Fruit fly (Drosophila melanogaster) whole organism, pupa: ENCODE measurements around the gene CG4854.

Source experiments
- CG10348 ChIP-seq: fragments of 200-800 bp; sonication (Bioruptor generic); IDR thresholded peaks from 2 replicates; pipeline ENCODE4 v1.3.6; 2022; ENCODE audit warnings: missing biosample characterization, missing genetic modification characterization
- CG12605 ChIP-seq: fragments of 200-800 bp; sonication (Bioruptor generic); IDR thresholded peaks from 2 replicates; pipeline ENCODE4 v1.3.6; 2022; ENCODE audit warnings: missing biosample characterization, missing genetic modification characterization
- CG13204 ChIP-seq: fragments of 200-800 bp; sonication (Bioruptor generic); optimal IDR thresholded peaks from 2 replicates; lab custom pipeline; 2018; ENCODE audit warnings: missing biosample characterization, mild to moderate bottlenecking, missing genetic modification characterization, moderate library complexity
- CG14655 ChIP-seq: fragments of 200-800 bp; sonication (Bioruptor generic); optimal IDR thresholded peaks from 3 replicates; lab custom pipeline; 2017; ENCODE audit warnings: mild to moderate bottlenecking, missing biosample characterization, missing genetic modification reagents, missing genetic modification characterization
- CG15710 ChIP-seq: fragments of 200-800 bp; sonication (Bioruptor generic); optimal IDR thresholded peaks from 2 replicates; lab custom pipeline; 2018; ENCODE audit warnings: missing biosample characterization, mild to moderate bottlenecking, missing genetic modification characterization, moderate library complexity
- CG17806 ChIP-seq: fragments of 200-800 bp; sonication (Bioruptor generic); optimal IDR thresholded peaks from 2 replicates; lab custom pipeline; 2018; ENCODE audit warnings: missing biosample characterization, mild to moderate bottlenecking, missing genetic modification characterization, moderate library complexity
- CG32121 ChIP-seq: fragments of 200-800 bp; sonication (Bioruptor generic); IDR thresholded peaks from 2 replicates; pipeline ENCODE4 v1.3.6; 2022; ENCODE audit warnings: missing biosample characterization, missing genetic modification characterization
- CG34367 ChIP-seq: fragments of 200-800 bp; sonication (Bioruptor generic); optimal IDR thresholded peaks from 2 replicates; lab custom pipeline; 2018; ENCODE audit warnings: missing biosample characterization, mild to moderate bottlenecking, missing genetic modification characterization
- CG4496 ChIP-seq: fragments of 200-800 bp; sonication (Bioruptor generic); IDR thresholded peaks from 3 replicates; pipeline ENCODE4 v1.3.6; 2022; ENCODE audit warnings: missing biosample characterization, missing genetic modification characterization
- CG8159 ChIP-seq: fragments of 200-800 bp; sonication (Bioruptor generic); optimal IDR thresholded peaks from 3 replicates; lab custom pipeline; 2018; ENCODE audit warnings: missing biosample characterization, mild to moderate bottlenecking, missing genetic modification characterization, moderate library complexity
- CG8301 ChIP-seq: fragments of 200-800 bp; sonication (Bioruptor generic); optimal IDR thresholded peaks from 2 replicates; lab custom pipeline; 2018; ENCODE audit warnings: missing biosample characterization, mild to moderate bottlenecking, missing genetic modification characterization
- CG9948 ChIP-seq: fragments of 200-800 bp; sonication (Bioruptor generic); optimal IDR thresholded peaks from 2 replicates; lab custom pipeline; 2018; ENCODE audit warnings: missing biosample characterization, mild to moderate bottlenecking, missing genetic modification characterization, moderate library complexity
- D1 ChIP-seq: fragments of 200-800 bp; sonication (Bioruptor generic); optimal IDR thresholded peaks from 2 replicates; lab custom pipeline; 2018; ENCODE audit warnings: missing biosample characterization, mild to moderate bottlenecking, missing genetic modification characterization, moderate library complexity
- EcR ChIP-seq: fragments of 200-800 bp; sonication (Bioruptor generic); optimal IDR thresholded peaks from 3 replicates; lab custom pipeline; 2019; ENCODE audit warnings: missing biosample characterization, missing genetic modification characterization, mild to moderate bottlenecking, moderate library complexity, missing genetic modification reagents
- Ets98B ChIP-seq: fragments of 200-800 bp; sonication (Bioruptor generic); IDR thresholded peaks from 2 replicates; pipeline ENCODE4 v1.3.6; 2022; ENCODE audit warnings: missing biosample characterization, missing genetic modification characterization
- Pif1A ChIP-seq: fragments of 200-800 bp; sonication (Bioruptor generic); optimal IDR thresholded peaks from 3 replicates; lab custom pipeline; 2016; ENCODE audit warnings: missing biosample characterization, missing genetic modification characterization
- Pif1B ChIP-seq: fragments of 200-800 bp; sonication (Bioruptor generic); optimal IDR thresholded peaks from 3 replicates; lab custom pipeline; 2016; ENCODE audit warnings: missing biosample characterization, missing genetic modification characterization
- Snoo ChIP-seq: fragments of 200-800 bp; sonication (Bioruptor generic); optimal IDR thresholded peaks from 3 replicates; lab custom pipeline; 2017; ENCODE audit warnings: missing biosample characterization, mild to moderate bottlenecking, missing genetic modification characterization, inconsistent platforms
- fd96Ca ChIP-seq: fragments of 200-800 bp; sonication (Bioruptor generic); IDR thresholded peaks from 3 replicates; pipeline ENCODE4 v1.3.6; 2022; ENCODE audit warnings: missing biosample characterization, missing genetic modification characterization
- gl ChIP-seq: fragments of 200-800 bp; sonication (Bioruptor generic); optimal IDR thresholded peaks from 2 replicates; lab custom pipeline; 2018; ENCODE audit warnings: missing biosample characterization, mild to moderate bottlenecking, missing genetic modification characterization
- rn ChIP-seq: fragments of 200-800 bp; sonication (Bioruptor generic); IDR thresholded peaks from 2 replicates; pipeline ENCODE4 v1.3.6; 2022; ENCODE audit warnings: missing biosample characterization, missing genetic modification characterization

CG4854 gene

DNA sequence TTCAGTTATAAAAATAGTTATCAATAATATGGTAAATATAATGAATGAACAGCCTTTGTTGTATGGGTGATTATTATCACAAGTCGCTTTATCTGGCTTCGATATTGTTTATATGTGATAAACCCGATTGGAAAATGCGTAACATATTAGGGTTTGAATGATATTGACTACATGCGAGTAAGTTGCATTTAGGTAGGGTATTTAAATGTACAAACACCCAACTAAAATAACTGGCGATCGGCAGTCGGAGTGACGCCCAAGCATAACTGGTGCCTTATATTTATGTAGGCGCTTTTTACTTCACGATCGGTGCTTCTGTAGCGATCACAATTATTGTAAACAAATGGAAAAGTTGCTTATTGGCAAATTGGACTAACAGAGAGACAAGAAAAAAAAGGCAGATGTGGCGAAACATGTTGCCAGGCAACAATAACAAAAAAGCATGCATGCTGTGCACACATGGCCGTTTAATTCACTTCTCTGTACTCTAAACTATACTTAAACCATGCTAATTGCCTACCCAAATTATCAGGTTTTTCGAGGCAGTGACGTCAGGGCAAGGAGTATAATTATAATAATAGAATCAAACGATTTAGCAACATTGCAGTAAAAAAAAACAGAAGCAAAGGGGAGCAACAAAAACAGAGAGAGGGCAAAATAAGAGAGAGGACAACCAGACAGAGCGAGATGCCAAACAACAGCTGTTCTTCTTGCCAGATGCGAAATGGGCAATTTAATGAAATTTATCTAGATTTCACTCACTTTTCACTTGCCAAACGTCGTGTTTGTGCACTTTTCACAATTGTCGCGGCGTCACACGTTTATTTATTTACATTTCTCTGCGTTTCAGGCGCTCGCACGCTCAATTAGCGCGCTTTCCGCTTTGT, 20.2 kb upstream of the CG4854 start:
- no peak for TF ChIP-seq gl
- TF ChIP-seq CG8301: no peak
- no peak for TF ChIP-seq CG17806
- peak; percentile 1 for TF ChIP-seq Pif1B (GFP tag; lab: Kevin White, UChicago)
- no peak for TF ChIP-seq rn (GFP tag; lab: Robert Waterston, UW)
- peak; percentile 5 for TF ChIP-seq D1 (tag; lab: Kevin White, UChicago)
- no peak for TF ChIP-seq EcR (GFP tag; lab: Kevin White, UChicago)
- no peak for TF ChIP-seq CG10348 (GFP tag; lab: Robert Waterston, UW)
- TF ChIP-seq fd96Ca (GFP tag; lab: Robert Waterston, UW): no peak
- no peak for TF ChIP-seq Ets98B (GFP tag; lab: Robert Waterston, UW)
- TF ChIP-seq CG8159 (tag; lab: Kevin White, UChicago): peak; percentile 34
- TF ChIP-seq CG14655 (GFP tag; lab: Kevin White, UChicago): peak; percentile 47
- TF ChIP-seq CG15710: no peak
- TF ChIP-seq Snoo (tag; lab: Kevin White, UChicago): no peak
- 0 out of 2 replicates have a peak, but pooled peaks have one; percentile 39 for TF ChIP-seq CG12605
- peak; percentile 30 for TF ChIP-seq CG34367 (tag; lab: Kevin White, UChicago)
- TF ChIP-seq CG4496 (GFP tag; lab: Robert Waterston, UW): 0 out of 3 replicates have a peak, but pooled peaks have one; percentile 41
- no peak for TF ChIP-seq CG32121 (GFP tag; lab: Robert Waterston, UW)
- TF ChIP-seq CG13204 (GFP tag; lab: Kevin White, UChicago): no peak
- no peak for TF ChIP-seq Pif1A (GFP tag; lab: Kevin White, UChicago)
- no peak for TF ChIP-seq CG9948 (tag; lab: Kevin White, UChicago)

DNA sequence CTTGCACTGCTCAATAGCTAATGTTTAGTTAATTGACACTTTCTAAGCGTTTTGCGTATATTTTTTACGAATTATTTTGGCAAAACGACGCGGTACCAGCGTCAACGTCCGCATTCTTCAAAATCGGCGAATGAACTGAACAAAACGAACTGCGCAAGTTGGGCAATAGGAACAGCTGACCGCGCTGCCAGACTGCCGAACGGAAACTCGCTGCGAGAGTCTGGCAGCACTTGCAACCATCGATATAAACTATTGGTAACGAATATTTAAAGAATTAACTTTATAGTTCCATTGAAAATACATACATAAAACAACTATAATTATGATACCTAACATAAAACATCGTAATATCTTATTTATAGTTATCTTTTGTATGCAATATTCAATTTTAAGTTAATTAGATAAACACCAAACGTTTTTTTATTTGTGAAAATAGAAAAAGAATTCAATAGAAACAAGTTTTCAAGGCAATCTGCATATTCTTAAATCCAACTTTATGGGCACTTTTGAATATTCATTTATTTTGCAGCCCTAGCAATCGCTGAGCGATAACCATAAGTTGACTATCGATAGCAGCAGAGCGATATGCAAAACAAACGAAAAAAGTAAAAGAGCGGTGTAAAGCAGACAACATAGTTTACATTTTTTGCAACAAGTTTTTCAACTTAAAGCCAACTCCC, 19.3 kb upstream of the CG4854 start, which contains the start of the genes Hs6st and MED25:
Gene Hs6st, minus strand, starts transcription at position 141 of the 680 bp plus-strand sequence.
Gene MED25, plus strand, starts transcription at position 576 of the 680 bp plus-strand sequence.
- TF ChIP-seq Ets98B (GFP tag; lab: Robert Waterston, UW) (peak; percentile 5; the same call in 1 of the 2 replicates), CG10348 (GFP tag; lab: Robert Waterston, UW) (no peak), CG9948 (tag; lab: Kevin White, UChicago) (peak; percentile 40), CG14655 (GFP tag; lab: Kevin White, UChicago) (no peak), CG8301 (no peak), rn (GFP tag; lab: Robert Waterston, UW) (no peak), fd96Ca (GFP tag; lab: Robert Waterston, UW) (no peak), CG4496 (GFP tag; lab: Robert Waterston, UW) (peak; percentile 50; the same call in 2 of the 3 replicates), CG12605 (peak; percentile 5; the same call in 1 of the 2 replicates), CG15710 (peak; percentile 13), CG13204 (GFP tag; lab: Kevin White, UChicago) (no peak), CG8159 (tag; lab: Kevin White, UChicago) (peak; percentile 66), D1 (tag; lab: Kevin White, UChicago) (no peak), gl (no peak)

DNA sequence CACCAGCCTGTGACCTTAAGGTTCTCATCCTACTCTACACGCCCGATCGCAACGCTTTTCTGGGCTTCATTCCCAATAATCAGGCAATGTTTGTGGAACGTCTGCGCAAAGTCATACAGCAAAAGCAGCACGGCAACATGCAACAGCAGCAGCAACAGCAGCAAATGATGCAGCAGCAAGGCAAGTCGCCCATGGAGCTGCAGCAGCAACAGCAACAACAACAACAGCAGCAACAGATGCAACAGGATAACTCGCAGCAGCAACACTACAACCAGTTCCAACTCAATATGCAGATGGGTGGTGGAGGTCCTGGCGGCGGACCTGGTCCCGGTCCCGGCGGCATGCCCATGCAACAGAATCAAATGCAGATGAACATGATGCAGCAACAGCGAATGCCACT, 16.9 kb upstream of the CG4854 start:
- no peak for TF ChIP-seq Pif1A (GFP tag; lab: Kevin White, UChicago)
- no peak for TF ChIP-seq CG13204 (GFP tag; lab: Kevin White, UChicago)
- no peak for TF ChIP-seq CG15710
- TF ChIP-seq CG14655 (GFP tag; lab: Kevin White, UChicago): no peak
- no peak for TF ChIP-seq Ets98B (GFP tag; lab: Robert Waterston, UW)
- TF ChIP-seq Snoo (tag; lab: Kevin White, UChicago): no peak
- no peak for TF ChIP-seq CG10348 (GFP tag; lab: Robert Waterston, UW)
- TF ChIP-seq CG8159 (tag; lab: Kevin White, UChicago): no peak
- TF ChIP-seq CG4496 (GFP tag; lab: Robert Waterston, UW): no peak
- TF ChIP-seq CG34367 (tag; lab: Kevin White, UChicago): no peak
- no peak for TF ChIP-seq D1 (tag; lab: Kevin White, UChicago)
- no peak for TF ChIP-seq gl
- no peak for TF ChIP-seq rn (GFP tag; lab: Robert Waterston, UW)
- TF ChIP-seq CG8301: no peak

DNA sequence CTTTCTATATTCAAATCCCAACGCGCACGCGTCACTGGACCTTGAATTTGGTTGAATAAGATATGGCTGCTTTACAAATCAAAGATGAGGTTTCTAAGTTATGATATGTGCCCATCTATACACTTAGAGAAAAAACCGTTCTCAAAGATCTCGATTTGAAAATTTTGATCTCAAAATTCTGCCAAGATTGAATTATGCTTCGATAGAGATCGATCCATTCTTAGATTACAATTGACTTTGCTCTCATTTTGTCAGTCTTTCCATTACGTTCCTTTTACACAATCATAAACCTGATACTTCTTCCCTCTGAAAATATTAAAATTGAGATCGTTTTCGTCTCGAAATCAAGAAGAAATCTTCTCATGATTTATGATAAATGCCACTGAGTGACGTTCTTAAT, 15.2 kb upstream of the CG4854 start:
- TF ChIP-seq D1 (tag; lab: Kevin White, UChicago) (no peak), fd96Ca (GFP tag; lab: Robert Waterston, UW) (no peak), CG34367 (tag; lab: Kevin White, UChicago) (no peak), EcR (GFP tag; lab: Kevin White, UChicago) (no peak)

DNA sequence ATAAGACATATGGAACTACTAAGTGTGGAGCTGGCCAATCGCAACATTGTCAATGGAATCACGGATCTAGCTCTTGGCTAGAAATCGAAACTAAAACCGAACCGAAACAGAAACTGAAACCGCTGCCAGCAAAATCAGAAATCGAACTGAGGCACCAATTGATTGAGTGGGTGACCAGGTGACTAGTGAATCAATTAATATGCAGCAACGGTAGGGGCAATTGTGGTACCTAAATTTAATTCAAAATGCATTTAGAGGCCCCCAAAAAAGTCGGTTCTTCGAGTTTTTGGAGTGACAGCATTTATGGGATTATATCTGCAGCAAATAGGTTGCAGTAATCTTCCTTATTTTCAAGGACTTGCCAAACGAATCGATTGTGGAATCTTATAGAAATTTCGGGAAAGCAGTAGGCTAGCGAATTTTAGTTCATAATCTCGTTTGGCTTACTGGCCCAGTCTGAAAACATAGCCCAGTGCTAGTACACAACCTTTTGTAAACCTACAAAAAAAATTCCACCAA, 14.4 kb upstream of the CG4854 start, which contains the start of the genes CG17190 and CG4836:
Gene CG17190, minus strand, starts transcription at position 101 of the 519 bp plus-strand sequence.
Gene CG4836, plus strand, starts transcription at position 469 of the 519 bp plus-strand sequence.
- TF ChIP-seq CG9948 (tag; lab: Kevin White, UChicago) (no peak), CG10348 (GFP tag; lab: Robert Waterston, UW) (no peak), EcR (GFP tag; lab: Kevin White, UChicago) (no peak), Pif1A (GFP tag; lab: Kevin White, UChicago) (no peak), fd96Ca (GFP tag; lab: Robert Waterston, UW) (no peak), CG14655 (GFP tag; lab: Kevin White, UChicago) (no peak), CG17806 (no peak), CG15710 (no peak), rn (GFP tag; lab: Robert Waterston, UW) (no peak), CG32121 (GFP tag; lab: Robert Waterston, UW) (no peak), Ets98B (GFP tag; lab: Robert Waterston, UW) (no peak), gl (no peak), CG8159 (tag; lab: Kevin White, UChicago) (no peak), CG8301 (no peak), CG34367 (tag; lab: Kevin White, UChicago) (no peak), CG4496 (GFP tag; lab: Robert Waterston, UW) (no peak), CG12605 (no peak), Snoo (tag; lab: Kevin White, UChicago) (no peak), Pif1B (GFP tag; lab: Kevin White, UChicago) (no peak)
